Fruit fly (Drosophila melanogaster): ENCODE data around the gene Act5C.

The Act5C gene

DNA sequence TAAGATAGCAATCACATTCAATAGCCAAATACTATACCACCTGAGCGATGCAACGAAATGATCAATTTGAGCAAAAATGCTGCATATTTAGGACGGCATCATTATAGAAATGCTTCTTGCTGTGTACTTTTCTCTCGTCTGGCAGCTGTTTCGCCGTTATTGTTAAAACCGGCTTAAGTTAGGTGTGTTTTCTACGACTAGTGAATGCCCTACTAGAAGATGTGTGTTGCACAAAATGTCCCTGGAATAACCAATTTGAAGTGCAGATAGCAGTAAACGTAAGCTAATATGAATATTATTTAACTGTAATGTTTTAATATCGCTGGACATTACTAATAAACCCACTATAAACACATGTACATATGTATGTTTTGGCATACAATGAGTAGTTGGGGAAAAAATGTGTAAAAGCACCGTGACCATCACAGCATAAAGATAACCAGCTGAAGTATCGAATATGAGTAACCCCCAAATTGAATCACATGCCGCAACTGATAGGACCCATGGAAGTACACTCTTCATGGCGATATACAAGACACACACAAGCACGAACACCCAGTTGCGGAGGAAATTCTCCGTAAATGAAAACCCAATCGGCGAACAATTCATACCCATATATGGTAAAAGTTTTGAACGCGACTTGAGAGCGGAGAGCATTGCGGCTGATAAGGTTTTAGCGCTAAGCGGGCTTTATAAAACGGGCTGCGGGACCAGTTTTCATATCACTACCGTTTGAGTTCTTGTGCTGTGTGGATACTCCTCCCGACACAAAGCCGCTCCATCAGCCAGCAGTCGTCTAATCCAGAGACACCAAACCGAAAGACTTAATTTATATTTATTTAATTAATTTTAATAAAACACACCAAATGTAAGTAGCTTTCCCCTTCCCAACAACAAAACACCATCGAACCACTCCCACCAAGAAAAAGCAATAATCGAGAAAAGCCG, at the start of gene Act5C:
Gene Act5C (plus strand): TSS at position 716 of the 948 bp plus-strand sequence.
- no peak for TF ChIP-seq cnc (optimal IDR thresholded peaks at IDR 0.05)
- peak; percentile 93 for TF ChIP-seq bab1 (GFP tag; optimal IDR thresholded peaks at IDR 0.05)
- peak; percentile 46 for TF ChIP-seq CG1620 (GFP tag; optimal IDR thresholded peaks at IDR 0.05)
- peak; percentile 42 for TF ChIP-seq tj (GFP tag; optimal IDR thresholded peaks at IDR 0.05)
- TF ChIP-seq pad (GFP tag; optimal IDR thresholded peaks at IDR 0.05): peak; percentile 65
- peak; percentile 33 for TF ChIP-seq Clk (GFP tag; optimal IDR thresholded peaks at IDR 0.05)
- peak; percentile 71 for TF ChIP-seq CG5204 (GFP tag; optimal IDR thresholded peaks at IDR 0.05)
- TF ChIP-seq CG33017 (tag; optimal IDR thresholded peaks at IDR 0.05): peak; percentile 70
- TF ChIP-seq toe (GFP tag; optimal IDR thresholded peaks at IDR 0.05): peak; percentile 44
- peak; percentile 87 for TF ChIP-seq CG7101 (tag; optimal IDR thresholded peaks at IDR 0.05)
- peak; percentile 93 for TF ChIP-seq ovo (GFP tag; optimal IDR thresholded peaks at IDR 0.05)
- TF ChIP-seq Hr96 (GFP tag; optimal IDR thresholded peaks at IDR 0.05): peak; percentile 68
- TF ChIP-seq CG11617 (GFP tag; optimal IDR thresholded peaks at IDR 0.05): peak; percentile 63
- no peak for TF ChIP-seq kay (GFP tag; ENCODE audit: borderline replicate concordance)
- peak; percentile 29 for TF ChIP-seq Crg-1 (GFP tag; optimal IDR thresholded peaks at IDR 0.05)
- TF ChIP-seq cic (GFP tag; optimal IDR thresholded peaks at IDR 0.05): no peak
- peak; percentile 32 for TF ChIP-seq CG7045 (GFP tag; optimal IDR thresholded peaks at IDR 0.05)
- peak; percentile 84 for TF ChIP-seq CG14711 (tag; optimal IDR thresholded peaks at IDR 0.05)
- peak; percentile 30 for TF ChIP-seq Mnt (GFP tag; optimal IDR thresholded peaks at IDR 0.05)
- peak; percentile 58 for TF ChIP-seq CG12768 (GFP tag; optimal IDR thresholded peaks at IDR 0.05)

- TF ChIP-seq bab1 (GFP tag; optimal IDR thresholded peaks at IDR 0.05): no peak
- no peak for TF ChIP-seq cnc (optimal IDR thresholded peaks at IDR 0.05)
- TF ChIP-seq CG14711 (tag; optimal IDR thresholded peaks at IDR 0.05): no peak
- no peak for TF ChIP-seq cic (GFP tag; optimal IDR thresholded peaks at IDR 0.05)
- TF ChIP-seq kay (GFP tag; ENCODE audit: borderline replicate concordance): no peak
- TF ChIP-seq CG33017 (tag; optimal IDR thresholded peaks at IDR 0.05): no peak
- no peak for TF ChIP-seq CG5204 (GFP tag; optimal IDR thresholded peaks at IDR 0.05)
- no peak for TF ChIP-seq CG12768 (GFP tag; optimal IDR thresholded peaks at IDR 0.05)
- TF ChIP-seq CG11617 (GFP tag; optimal IDR thresholded peaks at IDR 0.05): no peak
- TF ChIP-seq toe (GFP tag; optimal IDR thresholded peaks at IDR 0.05): no peak
- no peak for TF ChIP-seq Clk (GFP tag; optimal IDR thresholded peaks at IDR 0.05)
Measured at dm6 chrX:5852677-5853076, 48.0 kb upstream of the Act5C start.

- TF ChIP-seq bab1 (GFP tag; optimal IDR thresholded peaks at IDR 0.05) (no peak), tj (GFP tag; optimal IDR thresholded peaks at IDR 0.05) (no peak), ovo (GFP tag; optimal IDR thresholded peaks at IDR 0.05) (no peak), CG11617 (GFP tag; optimal IDR thresholded peaks at IDR 0.05) (no peak), CG14711 (tag; optimal IDR thresholded peaks at IDR 0.05) (no peak), cic (GFP tag; optimal IDR thresholded peaks at IDR 0.05) (no peak), toe (GFP tag; optimal IDR thresholded peaks at IDR 0.05) (no peak), CG12768 (GFP tag; optimal IDR thresholded peaks at IDR 0.05) (no peak), CG7045 (GFP tag; optimal IDR thresholded peaks at IDR 0.05) (no peak), CG7101 (tag; optimal IDR thresholded peaks at IDR 0.05) (no peak), CG5204 (GFP tag; optimal IDR thresholded peaks at IDR 0.05) (no peak), Hr96 (GFP tag; optimal IDR thresholded peaks at IDR 0.05) (no peak), Crg-1 (GFP tag; optimal IDR thresholded peaks at IDR 0.05) (no peak), kay (GFP tag; ENCODE audit: borderline replicate concordance) (no peak), Clk (GFP tag; optimal IDR thresholded peaks at IDR 0.05) (no peak), Mnt (GFP tag; optimal IDR thresholded peaks at IDR 0.05) (no peak), CG1620 (GFP tag; optimal IDR thresholded peaks at IDR 0.05) (no peak)
Measured at dm6 chrX:5853461-5853860, 47.2 kb upstream of the Act5C start, which contains the start of gene CG43136. Gene CG43136 (plus strand): TSS chrX:5853761.

DNA sequence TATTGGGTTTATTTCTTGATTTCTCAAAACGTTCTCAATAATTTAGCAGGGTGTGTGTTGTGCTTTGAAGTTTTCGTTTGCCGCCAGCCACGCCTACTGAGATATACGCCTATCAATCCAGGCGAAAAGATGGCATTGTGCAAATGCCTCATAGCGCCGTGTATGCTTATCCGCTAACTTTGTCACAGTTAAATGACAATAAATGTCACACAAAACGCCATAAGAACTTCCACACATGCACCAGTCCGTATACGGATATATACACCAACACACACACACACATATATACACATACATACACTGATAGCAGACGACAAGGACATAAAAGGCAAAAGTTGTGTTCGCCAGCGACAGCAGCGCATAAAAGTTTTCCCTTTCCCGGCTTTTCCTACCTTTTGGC, 35.6 kb upstream of the Act5C start, which contains the start of gene CG43137:
Gene CG43137 (minus strand): TSS at position 101 of the 400 bp plus-strand sequence.
- TF ChIP-seq bab1 (GFP tag; optimal IDR thresholded peaks at IDR 0.05) (no peak), CG12768 (GFP tag; optimal IDR thresholded peaks at IDR 0.05) (no peak), CG7101 (tag; optimal IDR thresholded peaks at IDR 0.05) (no peak), kay (GFP tag; ENCODE audit: borderline replicate concordance) (no peak), tj (GFP tag; optimal IDR thresholded peaks at IDR 0.05) (no peak), Clk (GFP tag; optimal IDR thresholded peaks at IDR 0.05) (no peak), CG5204 (GFP tag; optimal IDR thresholded peaks at IDR 0.05) (no peak), toe (GFP tag; optimal IDR thresholded peaks at IDR 0.05) (no peak), cnc (optimal IDR thresholded peaks at IDR 0.05) (no peak)

DNA sequence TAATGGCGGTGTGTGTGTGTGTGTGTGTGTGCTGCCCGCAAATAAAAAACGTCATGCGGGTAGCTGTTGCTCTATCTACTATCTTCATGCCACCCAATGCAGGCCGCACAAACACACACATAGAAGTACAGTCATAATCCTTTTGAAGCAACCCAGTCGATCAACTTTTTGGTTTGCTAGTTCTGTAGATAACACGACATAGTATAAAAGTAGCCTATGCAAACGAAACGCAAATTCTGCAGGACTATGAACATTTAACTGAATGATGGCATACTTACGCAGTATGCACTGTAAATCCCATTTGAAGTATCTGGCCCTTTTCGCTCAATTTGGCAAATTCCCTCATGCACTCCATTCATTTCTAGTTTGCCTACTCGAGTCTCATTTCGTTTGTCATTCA, 34.6 kb upstream of the Act5C start:
- no peak for TF ChIP-seq CG14711 (tag; optimal IDR thresholded peaks at IDR 0.05)
- no peak for TF ChIP-seq CG1620 (GFP tag; optimal IDR thresholded peaks at IDR 0.05)
- TF ChIP-seq CG7101 (tag; optimal IDR thresholded peaks at IDR 0.05): no peak
- TF ChIP-seq cnc (optimal IDR thresholded peaks at IDR 0.05): no peak
- no peak for TF ChIP-seq CG33017 (tag; optimal IDR thresholded peaks at IDR 0.05)
- TF ChIP-seq CG11617 (GFP tag; optimal IDR thresholded peaks at IDR 0.05): no peak
- no peak for TF ChIP-seq Mnt (GFP tag; optimal IDR thresholded peaks at IDR 0.05)
- no peak for TF ChIP-seq tj (GFP tag; optimal IDR thresholded peaks at IDR 0.05)
- TF ChIP-seq toe (GFP tag; optimal IDR thresholded peaks at IDR 0.05): no peak
- TF ChIP-seq CG7045 (GFP tag; optimal IDR thresholded peaks at IDR 0.05): no peak
- TF ChIP-seq Clk (GFP tag; optimal IDR thresholded peaks at IDR 0.05): no peak
- no peak for TF ChIP-seq ovo (GFP tag; optimal IDR thresholded peaks at IDR 0.05)
- TF ChIP-seq Crg-1 (GFP tag; optimal IDR thresholded peaks at IDR 0.05): no peak
- TF ChIP-seq cic (GFP tag; optimal IDR thresholded peaks at IDR 0.05): no peak
- TF ChIP-seq pad (GFP tag; optimal IDR thresholded peaks at IDR 0.05): no peak
- TF ChIP-seq CG5204 (GFP tag; optimal IDR thresholded peaks at IDR 0.05): no peak
